Worm (Caenorhabditis elegans) whole organism, L4 larva: ENCODE measurements around the gene Y53G8AM.7.

Experiments
- ZK337.2 ChIP-seq: fragments of 200-800 bp; sonication (Bioruptor generic); IDR thresholded peaks from 2 replicates; pipeline ENCODE4 v1.3.6; 2022; ENCODE audit warnings: missing genetic modification reagents, missing genetic modification characterization, missing compliant biosample characterization
- aha-1 ChIP-seq: fragments of 150-350 bp; peaks from one replicate; lab custom pipeline; 2014; ENCODE audit warnings: missing biosample characterization, missing genetic modification characterization
- ceh-82 ChIP-seq: sonication (generic microtip); optimal IDR thresholded peaks from 2 replicates; lab custom pipeline; 2017; ENCODE audit warnings: missing biosample characterization, missing genetic modification characterization
- ctbp-1 ChIP-seq: fragments of 200-800 bp; sonication (Bioruptor generic); IDR thresholded peaks from 2 replicates; pipeline ENCODE4 v1.3.6; 2022; ENCODE audit warnings: missing genetic modification reagents, missing genetic modification characterization, missing compliant biosample characterization
- hlh-30 ChIP-seq: sonication (generic microtip); optimal IDR thresholded peaks from 2 replicates; lab custom pipeline; 2017; ENCODE audit warnings: antibody characterized with exemption, mild to moderate bottlenecking, missing genetic modification characterization, missing compliant biosample characterization; ENCODE audit not compliant: insufficient read depth
- jun-1 ChIP-seq: fragments of 150-350 bp; optimal IDR thresholded peaks from 2 replicates; lab custom pipeline; 2014; ENCODE audit warnings: missing biosample characterization, missing genetic modification reagents, missing genetic modification characterization
- lsy-2 ChIP-seq, 2 experiments: fragments of 150-350 bp in 1 of 2; sonication (generic microtip) in 1 of 2; optimal IDR thresholded peaks; 2 replicates each; lab custom pipeline; 2014 to 2017; ENCODE audit warnings: missing biosample characterization in 2 of 2, missing genetic modification characterization in 2 of 2
- madf-5 ChIP-seq, 2 experiments: fragments of 200-800 bp; sonication (Bioruptor generic); IDR thresholded peaks; 2 replicates each; pipeline ENCODE4 v1.3.6; 2022; ENCODE audit warnings: missing compliant biosample characterization in 2 of 2, missing genetic modification characterization in 2 of 2
- mdt-29 ChIP-seq: fragments of 200-800 bp; sonication (Bioruptor generic); IDR thresholded peaks from 2 replicates; pipeline ENCODE4 v1.3.6; 2022; ENCODE audit warnings: missing genetic modification reagents, missing genetic modification characterization, missing compliant biosample characterization
- mxl-3 ChIP-seq: fragments of 200-800 bp; sonication (Bioruptor generic); optimal IDR thresholded peaks from 2 replicates; lab custom pipeline; 2018; ENCODE audit warnings: mild to moderate bottlenecking, missing genetic modification characterization, missing compliant biosample characterization
- nhr-10 ChIP-seq: fragments of 150-350 bp; optimal IDR thresholded peaks from 2 replicates; lab custom pipeline; 2014; ENCODE audit warnings: missing biosample characterization, missing genetic modification characterization
- nhr-28 ChIP-seq: fragments of 150-350 bp; optimal IDR thresholded peaks from 2 replicates; lab custom pipeline; 2014; ENCODE audit warnings: missing biosample characterization, missing genetic modification characterization
- nhr-41 ChIP-seq: fragments of 200-800 bp; sonication (Bioruptor generic); IDR thresholded peaks from 2 replicates; pipeline ENCODE4 v1.3.6; 2022; ENCODE audit warnings: missing genetic modification reagents, missing genetic modification characterization, missing compliant biosample characterization
- nhr-42 ChIP-seq: fragments of 200-800 bp; sonication (Bioruptor generic); IDR thresholded peaks from 2 replicates; pipeline ENCODE4 v1.3.6; 2022; ENCODE audit warnings: missing genetic modification characterization, missing compliant biosample characterization
- nhr-77 ChIP-seq: fragments of 150-350 bp; optimal IDR thresholded peaks from 2 replicates; lab custom pipeline; 2014; ENCODE audit warnings: missing biosample characterization, missing genetic modification characterization
- spr-1 ChIP-seq: sonication (generic microtip); optimal IDR thresholded peaks from 2 replicates; lab custom pipeline; 2016; ENCODE audit warnings: mild to moderate bottlenecking, missing genetic modification characterization, missing compliant biosample characterization
- unc-130 ChIP-seq: sonication (generic microtip); optimal IDR thresholded peaks from 2 replicates; lab custom pipeline; 2016; ENCODE audit warnings: missing genetic modification reagents, missing genetic modification characterization, missing compliant biosample characterization
- zip-11 ChIP-seq: fragments of 200-800 bp; sonication (Bioruptor generic); IDR thresholded peaks from 2 replicates; pipeline ENCODE4 v1.3.6; 2022; ENCODE audit warnings: missing genetic modification characterization, missing compliant biosample characterization

Gene Y53G8AM.7

ce11 chrIII:3219050-3219449 lies 47.5 kb downstream of the Y53G8AM.7 start, which contains the start of gene frm-8:
Gene frm-8 (minus strand): TSS chrIII:3219150.
- no peak for TF ChIP-seq jun-1
- no peak for TF ChIP-seq lsy-2 (tag; optimal IDR thresholded peaks at IDR 0.05; lab: Kevin White, UChicago)
- TF ChIP-seq ZK337.2 (GFP tag; lab: Robert Waterston, UW): no peak
- no peak for TF ChIP-seq hlh-30 (tag; lab: Kevin White, UChicago)
- no peak for TF ChIP-seq spr-1 (tag; lab: Kevin White, UChicago)
- no peak for TF ChIP-seq ceh-82 (tag; lab: Kevin White, UChicago)
- TF ChIP-seq unc-130 (GFP tag; lab: Kevin White, UChicago): no peak
- no peak for TF ChIP-seq mdt-29 (GFP tag; lab: Robert Waterston, UW)
- TF ChIP-seq nhr-41 (GFP tag; lab: Robert Waterston, UW): no peak
- no peak for TF ChIP-seq zip-11 (GFP tag; lab: Robert Waterston, UW)
- TF ChIP-seq nhr-42 (GFP tag; lab: Robert Waterston, UW): no peak
- no peak for TF ChIP-seq ctbp-1 (GFP tag; lab: Robert Waterston, UW)
- no peak for TF ChIP-seq nhr-28 (tag; lab: Kevin White, UChicago)
- no peak for TF ChIP-seq nhr-77 (tag; lab: Kevin White, UChicago)
- no peak for TF ChIP-seq mxl-3 (GFP tag; lab: Kevin White, UChicago)
- TF ChIP-seq nhr-10 (tag; lab: Kevin White, UChicago): no peak
- TF ChIP-seq madf-5 (GFP tag; IDR thresholded peaks at IDR 0.05; lab: Robert Waterston, UW): no peak
- TF ChIP-seq aha-1: no peak
